Fruit fly (Drosophila melanogaster) whole organism, embryonic: Measurements from ENCODE around the gene Nepl20.

Experiments
- Atf3 ChIP-seq: fragments of 200-800 bp; sonication (Bioruptor generic); optimal IDR thresholded peaks from 3 replicates; lab custom pipeline; 2016; ENCODE audit warnings: missing biosample characterization, missing genetic modification characterization
- CG10431 ChIP-seq: fragments of 200-800 bp; sonication (Bioruptor generic); optimal IDR thresholded peaks from 3 replicates; lab custom pipeline; 2018; ENCODE audit warnings: missing biosample characterization, mild to moderate bottlenecking, missing genetic modification characterization
- CG11723 ChIP-seq: fragments of 200-800 bp; sonication (Bioruptor generic); optimal IDR thresholded peaks from 2 replicates; lab custom pipeline; 2017; ENCODE audit warnings: missing biosample characterization, mild to moderate bottlenecking, missing genetic modification characterization
- CG12299 ChIP-seq: fragments of 200-800 bp; sonication (Bioruptor generic); optimal IDR thresholded peaks from 2 replicates; lab custom pipeline; 2018; ENCODE audit warnings: missing biosample characterization, mild to moderate bottlenecking, missing genetic modification characterization
- CG13287 ChIP-seq: fragments of 200-800 bp; sonication (Bioruptor generic); IDR thresholded peaks from 2 replicates; pipeline ENCODE4 v1.3.6; 2022; ENCODE audit warnings: missing biosample characterization, missing genetic modification characterization; ENCODE audit not compliant: partially characterized antibody
- CG1602 ChIP-seq: fragments of 200-800 bp; sonication (Bioruptor generic); optimal IDR thresholded peaks from 3 replicates; lab custom pipeline; 2016; ENCODE audit warnings: missing biosample characterization, missing genetic modification characterization
- CG1832 ChIP-seq: fragments of 200-800 bp; sonication (Bioruptor generic); optimal IDR thresholded peaks from 2 replicates; lab custom pipeline; 2017; ENCODE audit warnings: missing biosample characterization, mild to moderate bottlenecking, missing genetic modification characterization, inconsistent platforms
- CG3065 ChIP-seq: fragments of 200-800 bp; sonication (Bioruptor generic); optimal IDR thresholded peaks from 2 replicates; lab custom pipeline; 2016; ENCODE audit warnings: missing biosample characterization, missing genetic modification characterization
- CG3163 ChIP-seq: fragments of 200-800 bp; sonication (Bioruptor generic); optimal IDR thresholded peaks from 3 replicates; lab custom pipeline; 2016; ENCODE audit warnings: missing biosample characterization, missing genetic modification characterization
- CG32532 ChIP-seq: fragments of 200-800 bp; sonication (Bioruptor generic); IDR thresholded peaks from 2 replicates; pipeline ENCODE4 v1.3.6; 2022; ENCODE audit warnings: missing biosample characterization, missing genetic modification characterization
- CG3726 ChIP-seq: fragments of 200-800 bp; sonication (Bioruptor generic); IDR thresholded peaks from 3 replicates; pipeline ENCODE4, ENCODE4 v1.3.6; 2022; ENCODE audit warnings: missing biosample characterization, missing genetic modification characterization
- CG3847 ChIP-seq: fragments of 200-800 bp; sonication (Bioruptor generic); IDR thresholded peaks from 2 replicates; pipeline ENCODE4 v1.3.6; 2022; ENCODE audit warnings: missing biosample characterization, missing genetic modification characterization
- CG43689 ChIP-seq: fragments of 200-800 bp; sonication (Bioruptor generic); IDR thresholded peaks from 2 replicates; pipeline ENCODE4 v1.3.6; 2022; ENCODE audit warnings: missing biosample characterization, missing genetic modification characterization
- CG4424 ChIP-seq: fragments of 200-800 bp; sonication (Bioruptor generic); optimal IDR thresholded peaks from 3 replicates; lab custom pipeline; 2016; ENCODE audit warnings: missing biosample characterization, missing genetic modification characterization
- CG7745 ChIP-seq: fragments of 200-800 bp; sonication (Bioruptor generic); optimal IDR thresholded peaks from 2 replicates; lab custom pipeline; 2018; ENCODE audit warnings: missing biosample characterization, mild to moderate bottlenecking, missing genetic modification characterization, moderate library complexity
- CG8359 ChIP-seq: fragments of 200-800 bp; sonication (Bioruptor generic); optimal IDR thresholded peaks from 2 replicates; lab custom pipeline; 2017; ENCODE audit warnings: missing biosample characterization, mild to moderate bottlenecking, missing genetic modification characterization, borderline replicate concordance
- Camta ChIP-seq: fragments of 200-800 bp; sonication (Bioruptor generic); optimal IDR thresholded peaks from 2 replicates; lab custom pipeline; 2016; ENCODE audit warnings: missing biosample characterization, missing genetic modification characterization
- CoRest ChIP-seq: fragments of 200-800 bp; sonication (Bioruptor generic); optimal IDR thresholded peaks from 3 replicates; lab custom pipeline; 2018; ENCODE audit warnings: missing biosample characterization, mild to moderate bottlenecking, missing genetic modification characterization, moderate library complexity
- CrebB ChIP-seq: fragments of 200-800 bp; sonication (Bioruptor generic); optimal IDR thresholded peaks from 3 replicates; lab custom pipeline; 2018; ENCODE audit warnings: missing biosample characterization, mild to moderate bottlenecking, missing genetic modification characterization
- Drgx ChIP-seq: fragments of 200-800 bp; sonication (Bioruptor generic); IDR thresholded peaks from 2 replicates; pipeline ENCODE4 v1.3.6; 2022; ENCODE audit warnings: missing biosample characterization, missing genetic modification characterization
- Max ChIP-seq: fragments of 200-800 bp; sonication (Bioruptor generic); optimal IDR thresholded peaks from 2 replicates; lab custom pipeline; 2016; ENCODE audit warnings: missing biosample characterization, mild to moderate bottlenecking, missing genetic modification characterization
- PHDP ChIP-seq: fragments of 200-800 bp; sonication (Bioruptor generic); optimal IDR thresholded peaks from 3 replicates; lab custom pipeline; 2018; ENCODE audit warnings: missing biosample characterization, mild to moderate bottlenecking, missing genetic modification characterization, moderate library complexity
- Ravus ChIP-seq: fragments of 200-800 bp; sonication (Bioruptor generic); IDR thresholded peaks from 2 replicates; pipeline ENCODE4 v1.3.6; 2022; ENCODE audit warnings: missing biosample characterization, missing genetic modification characterization
- Xrp1 ChIP-seq: fragments of 200-800 bp; sonication (Bioruptor generic); IDR thresholded peaks from 2 replicates; pipeline ENCODE4 v1.3.6; 2022; ENCODE audit warnings: missing biosample characterization, missing genetic modification characterization
- ase ChIP-seq: fragments of 200-800 bp; sonication (Bioruptor generic); IDR thresholded peaks from 3 replicates; pipeline ENCODE4 v1.3.6; 2022; ENCODE audit warnings: missing biosample characterization, missing genetic modification characterization
- bab2 ChIP-seq: fragments of 200-800 bp; sonication (Bioruptor generic); optimal IDR thresholded peaks from 2 replicates; lab custom pipeline; 2016; ENCODE audit warnings: missing biosample characterization, missing genetic modification characterization
- br ChIP-seq: fragments of >200 bp; optimal IDR thresholded peaks from 2 replicates; lab custom pipeline; 2017
- chif ChIP-seq, 2 experiments: fragments of 200-800 bp; sonication (Bioruptor generic); optimal IDR thresholded peaks; 3 replicates each; lab custom pipeline; 2016; ENCODE audit warnings: missing biosample characterization in 2 of 2, missing genetic modification characterization in 2 of 2
- da ChIP-seq: fragments of 200-800 bp; sonication (Bioruptor generic); optimal IDR thresholded peaks from 2 replicates; lab custom pipeline; 2016; ENCODE audit warnings: missing biosample characterization, missing genetic modification characterization
- ems ChIP-seq: fragments of 200-800 bp; sonication (Bioruptor generic); optimal IDR thresholded peaks from 3 replicates; lab custom pipeline; 2016; ENCODE audit warnings: missing biosample characterization, missing genetic modification characterization
- eyg ChIP-seq: fragments of 200-800 bp; sonication (Bioruptor generic); optimal IDR thresholded peaks from 3 replicates; lab custom pipeline; 2016; ENCODE audit warnings: missing biosample characterization, missing genetic modification characterization
- fd3F ChIP-seq: fragments of 200-800 bp; sonication (Bioruptor generic); optimal IDR thresholded peaks from 2 replicates; lab custom pipeline; 2018; ENCODE audit warnings: missing biosample characterization, mild to moderate bottlenecking, missing genetic modification characterization, moderate library complexity
- fd96Cb ChIP-seq: fragments of 200-800 bp; sonication (Bioruptor generic); optimal IDR thresholded peaks from 2 replicates; lab custom pipeline; 2018; ENCODE audit warnings: missing biosample characterization, mild to moderate bottlenecking, missing genetic modification characterization, moderate library complexity
- ftz-f1 ChIP-seq: fragments of 200-800 bp; sonication (Bioruptor generic); optimal IDR thresholded peaks from 2 replicates; lab custom pipeline; 2016; ENCODE audit warnings: missing biosample characterization, missing genetic modification characterization
- gfzf ChIP-seq: fragments of 200-800 bp; sonication (Bioruptor generic); optimal IDR thresholded peaks from 2 replicates; lab custom pipeline; 2016; ENCODE audit warnings: missing biosample characterization, mild to moderate bottlenecking, missing genetic modification characterization, moderate library complexity
- gsb-n ChIP-seq: fragments of 200-800 bp; sonication (Bioruptor generic); optimal IDR thresholded peaks from 3 replicates; lab custom pipeline; 2018; ENCODE audit warnings: missing biosample characterization, mild to moderate bottlenecking, missing genetic modification characterization
- inv ChIP-seq: fragments of 200-800 bp; sonication (Bioruptor generic); IDR thresholded peaks from 2 replicates; pipeline ENCODE4 v1.3.6; 2022; ENCODE audit warnings: missing biosample characterization, missing genetic modification characterization; ENCODE audit not compliant: partially characterized antibody
- lov ChIP-seq, 2 experiments: fragments of 200-800 bp in 1 of 2; fragments of >200 bp in 1 of 2; sonication (Bioruptor generic) in 1 of 2; IDR thresholded peaks in 1 of 2; optimal IDR thresholded peaks in 1 of 2; 2 replicates in 1 of 2; 3 replicates in 1 of 2; pipeline versions ENCODE4 v1.3.6 to Lab custom; 2017 to 2022; ENCODE audit warnings: missing biosample characterization in 1 of 2, missing genetic modification characterization in 1 of 2
- p53 ChIP-seq: fragments of 200-800 bp; sonication (Bioruptor generic); optimal IDR thresholded peaks from 2 replicates; lab custom pipeline; 2016; ENCODE audit warnings: missing biosample characterization, missing genetic modification characterization
- pb ChIP-seq: fragments of 200-800 bp; sonication (Bioruptor generic); optimal IDR thresholded peaks from 3 replicates; lab custom pipeline; 2016; ENCODE audit warnings: missing biosample characterization, missing genetic modification characterization
- ro ChIP-seq: fragments of 200-800 bp; sonication (Bioruptor generic); IDR thresholded peaks from 2 replicates; pipeline ENCODE4 v1.3.6; 2022; ENCODE audit warnings: missing biosample characterization, missing genetic modification characterization
- row ChIP-seq: fragments of 200-800 bp; sonication (Bioruptor generic); IDR thresholded peaks from 3 replicates; pipeline ENCODE4 v1.3.6; 2022; ENCODE audit warnings: missing biosample characterization, missing genetic modification characterization
- sd ChIP-seq: fragments of 200-800 bp; sonication (Bioruptor generic); optimal IDR thresholded peaks from 3 replicates; lab custom pipeline; 2018; ENCODE audit warnings: missing biosample characterization, mild to moderate bottlenecking, missing genetic modification characterization, moderate library complexity
- sens-2 ChIP-seq: fragments of 200-800 bp; sonication (Bioruptor generic); IDR thresholded peaks from 2 replicates; pipeline ENCODE4 v1.3.6; 2022; ENCODE audit warnings: missing biosample characterization, missing genetic modification characterization
- sim ChIP-seq: fragments of 200-800 bp; sonication (Bioruptor generic); IDR thresholded peaks from 2 replicates; pipeline ENCODE4 v1.3.6; 2022; ENCODE audit warnings: missing biosample characterization, missing genetic modification characterization
- tx ChIP-seq: fragments of 200-800 bp; sonication (Bioruptor generic); optimal IDR thresholded peaks from 2 replicates; lab custom pipeline; 2016; ENCODE audit warnings: missing biosample characterization, missing genetic modification characterization
- unc-4 ChIP-seq: fragments of 200-800 bp; sonication (Bioruptor generic); IDR thresholded peaks from 2 replicates; pipeline ENCODE4 v1.3.6; 2022; ENCODE audit warnings: missing biosample characterization, missing genetic modification characterization; ENCODE audit not compliant: partially characterized antibody
- vfl ChIP-seq: fragments of 200-800 bp; sonication (Bioruptor generic); optimal IDR thresholded peaks from 2 replicates; lab custom pipeline; 2016; ENCODE audit warnings: missing biosample characterization, missing genetic modification characterization
- z ChIP-seq: fragments of 200-800 bp; sonication (Bioruptor generic); IDR thresholded peaks from 3 replicates; pipeline ENCODE4 v1.3.6; 2022; ENCODE audit warnings: missing biosample characterization, missing genetic modification characterization

Nepl20 gene

DNA sequence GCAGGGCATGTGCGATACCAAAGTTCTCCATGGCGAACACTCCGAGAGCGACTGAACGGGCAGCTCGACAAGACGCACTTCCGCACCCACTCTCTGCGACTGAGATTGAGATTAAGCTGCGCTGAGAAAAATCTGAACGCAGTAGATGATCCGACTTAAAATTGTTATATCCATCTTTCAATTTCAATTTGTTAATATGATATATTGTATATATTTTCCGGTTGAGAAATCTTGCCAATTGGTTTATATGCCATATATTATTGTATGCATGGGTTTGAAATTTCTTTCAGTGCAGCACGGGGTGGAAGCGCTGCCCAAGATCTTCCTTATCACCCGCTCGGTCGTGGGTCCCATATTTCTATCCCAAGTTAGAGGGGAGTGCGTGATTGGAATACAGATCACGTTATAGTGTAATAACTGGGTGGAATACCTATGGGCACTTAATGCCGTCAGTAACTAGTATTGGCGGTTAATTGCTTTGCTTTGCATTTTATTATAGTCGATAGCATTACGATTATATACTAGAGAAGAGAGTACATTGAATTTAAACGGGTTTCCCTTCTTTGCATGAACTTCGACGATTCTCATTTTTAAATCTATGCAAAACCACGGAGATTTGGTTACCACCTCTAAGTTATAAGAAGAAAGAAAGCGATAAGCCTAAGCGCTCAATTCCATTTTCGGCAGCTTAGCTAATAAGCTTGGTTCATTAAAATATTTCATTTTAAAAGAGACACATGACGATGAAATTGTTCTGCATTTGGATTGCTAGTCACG, at the start of gene Nepl20, which contains the start of gene Nepl19 (continued):
- TF ChIP-seq sd (tag; lab: Kevin White, UChicago) (no peak), p53 (GFP tag; lab: Kevin White, UChicago) (no peak), CG7745 (tag; lab: Kevin White, UChicago) (no peak), CrebB (tag; lab: Kevin White, UChicago) (peak; percentile 56), inv (GFP tag; lab: Robert Waterston, UW) (no peak), bab2 (GFP tag; lab: Kevin White, UChicago) (peak; percentile 22), Camta (GFP tag; lab: Kevin White, UChicago) (peak; percentile 40), CG1832 (GFP tag; lab: Kevin White, UChicago) (no peak), eyg (GFP tag; lab: Kevin White, UChicago) (no peak), CG4424 (GFP tag; lab: Kevin White, UChicago) (peak; percentile 77), tx (GFP tag; lab: Kevin White, UChicago) (no peak), CG3163 (GFP tag; lab: Kevin White, UChicago) (no peak), ftz-f1 (GFP tag; lab: Kevin White, UChicago) (peak; percentile 6), Atf3 (GFP tag; lab: Kevin White, UChicago) (no peak), CG12299 (peak; percentile 68), Xrp1 (GFP tag; lab: Robert Waterston, UW) (peak; percentile 91), sens-2 (GFP tag; lab: Robert Waterston, UW) (peak; percentile 66), pb (GFP tag; lab: Kevin White, UChicago) (no peak), Drgx (peak; percentile 94), CG13287 (no peak), ems (GFP tag; lab: Kevin White, UChicago) (peak; percentile 63), CG32532 (peak; percentile 88), CG1602 (GFP tag; lab: Kevin White, UChicago) (peak; percentile 56), unc-4 (GFP tag; lab: Robert Waterston, UW) (no peak), CoRest (peak; percentile 80), da (GFP tag; lab: Kevin White, UChicago) (no peak), CG10431 (GFP tag; lab: Kevin White, UChicago) (no peak), ase (GFP tag; lab: Robert Waterston, UW) (peak; percentile 82), vfl (peak; percentile 71), Ravus (GFP tag; lab: Robert Waterston, UW) (peak; percentile 34; the same call in 1 of the 2 replicates), CG3065 (GFP tag; lab: Kevin White, UChicago) (no peak), row (GFP tag; lab: Robert Waterston, UW) (peak; percentile 88), CG3847 (GFP tag; lab: Robert Waterston, UW) (peak; percentile 74), PHDP (tag; lab: Kevin White, UChicago) (no peak), fd96Cb (tag; lab: Kevin White, UChicago) (peak; percentile 77), Max (peak; percentile 71), z (GFP tag; lab: Robert Waterston, UW) (0 out of 3 replicates have a peak, but pooled peaks have one; percentile 16), CG3726 (GFP tag; lab: Robert Waterston, UW) (0 out of 3 replicates have a peak, but pooled peaks have one; percentile 30), br (lab: Kevin White, UChicago) (no peak), ro (GFP tag; lab: Robert Waterston, UW) (no peak), sim (peak; percentile 58), CG11723 (GFP tag; lab: Kevin White, UChicago) (peak; percentile 57), fd3F (GFP tag; lab: Kevin White, UChicago) (peak; percentile 51), gsb-n (tag; lab: Kevin White, UChicago) (peak; percentile 66), CG43689 (GFP tag; lab: Robert Waterston, UW) (peak; percentile 28; the same call in 1 of the 2 replicates), CG8359 (peak; percentile 55), chif (GFP tag; optimal IDR thresholded peaks at IDR 0.05; lab: Kevin White, UChicago) (peak; percentile 55 to 61), lov (optimal IDR thresholded peaks at IDR 0.05; lab: Kevin White, UChicago) (no peak), lov (GFP tag; IDR thresholded peaks at IDR 0.05; lab: Robert Waterston, UW) (peak; percentile 72; the same call in 1 of the 3 replicates), gfzf (GFP tag; lab: Kevin White, UChicago) (no peak)
